Worm (Caenorhabditis elegans): ENCODE measurements around the gene C16C8.5.

ce11 chrII:3476536-3476935 is 31.4 kb upstream of the C16C8.5 start:
- TF ChIP-seq W03F9.2 (tag; optimal IDR thresholded peaks at IDR 0.05): no peak
- no peak for TF ChIP-seq him-1 (tag; optimal IDR thresholded peaks at IDR 0.05)

All from whole organism, L4/young adult.